Worm (Caenorhabditis elegans) whole organism, L3 larva: ENCODE results near the gene spp-18.

Experiments used
- R02D3.7 ChIP-seq: fragments of 150-350 bp; optimal IDR thresholded peaks from 2 replicates; lab custom pipeline; 2014; ENCODE audit warnings: missing biosample characterization, missing genetic modification characterization
- ZK546.5 ChIP-seq: sonication (generic microtip); optimal IDR thresholded peaks from 2 replicates; lab custom pipeline; 2017; ENCODE audit warnings: missing biosample characterization, missing genetic modification characterization
- aly-2 ChIP-seq: fragments of 150-350 bp; optimal IDR thresholded peaks from 2 replicates; lab custom pipeline; 2014; ENCODE audit warnings: missing biosample characterization, missing genetic modification characterization
- ama-1 ChIP-seq: fragments of 150-350 bp; optimal IDR thresholded peaks from 2 replicates; lab custom pipeline; 2018
- ceh-16 ChIP-seq: sonication (generic microtip); optimal IDR thresholded peaks from 2 replicates; lab custom pipeline; 2017; ENCODE audit warnings: missing biosample characterization, missing genetic modification characterization
- ceh-28 ChIP-seq: fragments of 150-350 bp; optimal IDR thresholded peaks from 2 replicates; lab custom pipeline; 2014; ENCODE audit warnings: missing biosample characterization, missing genetic modification reagents, missing genetic modification characterization
- ceh-82 ChIP-seq: fragments of 150-350 bp; optimal IDR thresholded peaks from 2 replicates; lab custom pipeline; 2014; ENCODE audit warnings: missing biosample characterization, missing genetic modification characterization
- ceh-9 ChIP-seq: sonication (generic microtip); optimal IDR thresholded peaks from 2 replicates; lab custom pipeline; 2018; ENCODE audit warnings: missing biosample characterization, missing genetic modification characterization
- daf-12 ChIP-seq: fragments of 150-350 bp; optimal IDR thresholded peaks from 2 replicates; lab custom pipeline; 2014; ENCODE audit warnings: missing biosample characterization, missing genetic modification reagents, missing genetic modification characterization
- egl-27 ChIP-seq: sonication (generic microtip); optimal IDR thresholded peaks from 4 replicates; lab custom pipeline; 2017; ENCODE audit warnings: missing biosample characterization, missing genetic modification reagents, missing genetic modification characterization
- egl-5 ChIP-seq: fragments of 150-350 bp; optimal IDR thresholded peaks from 2 replicates; lab custom pipeline; 2017; ENCODE audit warnings: missing biosample characterization, missing genetic modification reagents, missing genetic modification characterization, inconsistent platforms
- elt-1 ChIP-seq: fragments of 150-350 bp; optimal IDR thresholded peaks from 2 replicates; lab custom pipeline; 2014; ENCODE audit warnings: missing biosample characterization, missing genetic modification characterization
- elt-2 ChIP-seq: sonication (generic microtip); optimal IDR thresholded peaks from 2 replicates; lab custom pipeline; 2016; ENCODE audit warnings: missing genetic modification reagents, mild to moderate bottlenecking, missing genetic modification characterization, missing compliant biosample characterization
- elt-3 ChIP-seq, 3 experiments: fragments of 150-350 bp in 1 of 3; sonication (generic microtip) in 2 of 3; optimal IDR thresholded peaks; 2 replicates in 2 of 3; 4 replicates in 1 of 3; lab custom pipeline; 2014 to 2017; ENCODE audit warnings: missing biosample characterization in 3 of 3, missing genetic modification characterization in 3 of 3
- eor-1 ChIP-seq, 2 experiments: fragments of 150-350 bp; optimal IDR thresholded peaks; 2 replicates each; lab custom pipeline; 2014 to 2018; ENCODE audit warnings: missing biosample characterization in 2 of 2, missing genetic modification characterization in 2 of 2
- jun-1 ChIP-seq: fragments of 150-350 bp; optimal IDR thresholded peaks from 2 replicates; lab custom pipeline; 2014; ENCODE audit warnings: missing biosample characterization, missing genetic modification reagents, missing genetic modification characterization
- lin-15B ChIP-seq: fragments of 150-350 bp; optimal IDR thresholded peaks from 2 replicates; lab custom pipeline; 2014; ENCODE audit warnings: missing biosample characterization, missing genetic modification characterization
- lin-39 ChIP-seq: fragments of 150-350 bp; optimal IDR thresholded peaks from 2 replicates; lab custom pipeline; 2018; ENCODE audit warnings: missing biosample characterization, missing genetic modification reagents, missing genetic modification characterization
- nfya-1 ChIP-seq: sonication (generic microtip); optimal IDR thresholded peaks from 2 replicates; lab custom pipeline; 2017; ENCODE audit warnings: missing genetic modification characterization, mild to moderate bottlenecking, missing compliant biosample characterization, antibody characterized with exemption, moderate library complexity; ENCODE audit not compliant: insufficient read depth
- nhr-11 ChIP-seq: fragments of 150-350 bp; optimal IDR thresholded peaks from 2 replicates; lab custom pipeline; 2014; ENCODE audit warnings: missing biosample characterization, missing genetic modification characterization
- nhr-23 ChIP-seq: fragments of 150-350 bp; optimal IDR thresholded peaks from 2 replicates; lab custom pipeline; 2014; ENCODE audit warnings: missing biosample characterization, missing genetic modification reagents, missing genetic modification characterization
- nhr-237 ChIP-seq: fragments of 150-350 bp; optimal IDR thresholded peaks from 2 replicates; lab custom pipeline; 2014; ENCODE audit warnings: missing biosample characterization, missing genetic modification characterization
- nhr-67 ChIP-seq: fragments of 150-350 bp; optimal IDR thresholded peaks from 2 replicates; lab custom pipeline; 2014; ENCODE audit warnings: missing biosample characterization, missing genetic modification characterization
- nhr-77 ChIP-seq: fragments of 150-350 bp; optimal IDR thresholded peaks from 2 replicates; lab custom pipeline; 2014; ENCODE audit warnings: missing biosample characterization, missing genetic modification characterization
- pha-4 ChIP-seq: fragments of 150-350 bp; optimal IDR thresholded peaks from 2 replicates; lab custom pipeline; 2014; ENCODE audit warnings: missing biosample characterization, missing genetic modification reagents, missing genetic modification characterization
- pqm-1 ChIP-seq: fragments of 150-350 bp; optimal IDR thresholded peaks from 2 replicates; lab custom pipeline; 2017; ENCODE audit warnings: missing biosample characterization, missing genetic modification characterization, inconsistent platforms
- skn-1 ChIP-seq: fragments of 150-350 bp; optimal IDR thresholded peaks from 2 replicates; lab custom pipeline; 2014; ENCODE audit warnings: missing biosample characterization, missing genetic modification characterization
- snpc-4 ChIP-seq: fragments of 150-350 bp; optimal IDR thresholded peaks from 2 replicates; lab custom pipeline; 2014; ENCODE audit warnings: missing biosample characterization, missing genetic modification characterization
- tbx-2 ChIP-seq: sonication (generic microtip); optimal IDR thresholded peaks from 2 replicates; lab custom pipeline; 2016; ENCODE audit warnings: mild to moderate bottlenecking, missing genetic modification characterization, missing compliant biosample characterization
- unc-62 ChIP-seq: fragments of 150-350 bp; sonication (generic microtip); optimal IDR thresholded peaks from 4 replicates; lab custom pipeline; 2014; ENCODE audit warnings: missing biosample characterization, missing genetic modification reagents, missing genetic modification characterization
- ztf-11 ChIP-seq: fragments of 150-350 bp; optimal IDR thresholded peaks from 2 replicates; lab custom pipeline; 2014; ENCODE audit warnings: missing biosample characterization, missing genetic modification characterization
- ztf-4 ChIP-seq: fragments of 150-350 bp; optimal IDR thresholded peaks from 2 replicates; lab custom pipeline; 2014; ENCODE audit warnings: missing biosample characterization, missing genetic modification characterization

Gene spp-18

ce11 chrIV:9618836-9619235, 25.3 kb downstream of the spp-18 start:
- TF ChIP-seq elt-1 (tag; lab: Kevin White, UChicago), result peak; percentile 92
- no peak for TF ChIP-seq pqm-1 (tag; lab: Kevin White, UChicago)
- TF ChIP-seq, all 47 proteins: peak for 1

- no peak for TF ChIP-seq nhr-77
- TF ChIP-seq R02D3.7 (tag; lab: Kevin White, UChicago), result no peak
- TF ChIP-seq ama-1 (lab: Kevin White, UChicago), result no peak
- TF ChIP-seq tbx-2 (tag; lab: Kevin White, UChicago), result no peak
- no peak for TF ChIP-seq ceh-82
- TF ChIP-seq skn-1 (tag; lab: Kevin White, UChicago), result no peak
- no peak for TF ChIP-seq egl-5 (tag; lab: Kevin White, UChicago)
- no peak for TF ChIP-seq lin-39 (tag; lab: Kevin White, UChicago)
- TF ChIP-seq egl-27 (tag; lab: Kevin White, UChicago), result no peak
- TF ChIP-seq nhr-23 (tag; lab: Kevin White, UChicago), result no peak
- TF ChIP-seq ZK546.5 (tag; lab: Kevin White, UChicago), result no peak
- TF ChIP-seq pha-4 (tag; lab: Kevin White, UChicago), result no peak
- no peak for TF ChIP-seq nfya-1 (tag; lab: Kevin White, UChicago)
- no peak for TF ChIP-seq ceh-28 (tag; lab: Kevin White, UChicago)
- TF ChIP-seq nhr-237 (tag; lab: Kevin White, UChicago), result no peak
- TF ChIP-seq aly-2, result no peak
- no peak for TF ChIP-seq unc-62 (GFP tag; lab: Kevin White, UChicago)
- no peak for TF ChIP-seq nhr-11 (tag; lab: Kevin White, UChicago)
- TF ChIP-seq elt-2, result no peak
- no peak for TF ChIP-seq elt-1 (tag; lab: Kevin White, UChicago)
Observed at ce11 chrIV:9622272-9622671, 28.8 kb downstream of the spp-18 start, which contains the start of gene W09C2.7. TSS of gene W09C2.7 (minus strand) at chrIV:9622372.

ce11 chrIV:9623269-9623668, 29.8 kb downstream of the spp-18 start, which contains the start of gene W09C2.9:
TSS of gene W09C2.9 (minus strand) at chrIV:9623369.
- TF ChIP-seq pha-4 (tag; lab: Kevin White, UChicago) (no peak), ceh-16 (tag; lab: Kevin White, UChicago) (no peak), ceh-9 (no peak), nhr-67 (tag; lab: Kevin White, UChicago) (no peak), R02D3.7 (tag; lab: Kevin White, UChicago) (no peak), nhr-77 (no peak), elt-1 (tag; lab: Kevin White, UChicago) (no peak), elt-2 (no peak), ztf-11 (tag; lab: Kevin White, UChicago) (no peak), lin-15B (tag; lab: Kevin White, UChicago) (no peak), elt-3 (tag; optimal IDR thresholded peaks at IDR 0.05; lab: Kevin White, UChicago) (no peak), skn-1 (tag; lab: Kevin White, UChicago) (no peak), snpc-4 (no peak), egl-5 (tag; lab: Kevin White, UChicago) (no peak), daf-12 (tag; lab: Kevin White, UChicago) (no peak), jun-1 (tag; lab: Kevin White, UChicago) (no peak)

- TF ChIP-seq ztf-4 (tag; lab: Kevin White, UChicago), result no peak
- no peak for TF ChIP-seq nhr-77
- no peak for TF ChIP-seq ceh-9
- TF ChIP-seq nhr-11 (tag; lab: Kevin White, UChicago), result no peak
Observed at ce11 chrIV:9624275-9624674, 30.8 kb downstream of the spp-18 start, which contains the start of gene W09C2.8. TSS of gene W09C2.8 (minus strand) at chrIV:9624375.

- TF ChIP-seq ztf-4 (tag; lab: Kevin White, UChicago) (no peak), egl-5 (tag; lab: Kevin White, UChicago) (no peak), unc-62 (GFP tag; lab: Kevin White, UChicago) (no peak), eor-1 (tag; optimal IDR thresholded peaks at IDR 0.05; lab: Kevin White, UChicago) (no peak), nhr-23 (tag; lab: Kevin White, UChicago) (no peak), pqm-1 (tag; lab: Kevin White, UChicago) (no peak), ceh-28 (tag; lab: Kevin White, UChicago) (no peak)
Observed at ce11 chrIV:9624977-9625376, 31.5 kb downstream of the spp-18 start, which contains the start of gene W09C2.10. TSS of gene W09C2.10 (minus strand) at chrIV:9625077.
